Worm (Caenorhabditis elegans): ENCODE data around the gene C13A2.6.
A peak's percentile ranks its signal among the peaks of the same experiment; 100 is the strongest.

Gene C13A2.6

DNA sequence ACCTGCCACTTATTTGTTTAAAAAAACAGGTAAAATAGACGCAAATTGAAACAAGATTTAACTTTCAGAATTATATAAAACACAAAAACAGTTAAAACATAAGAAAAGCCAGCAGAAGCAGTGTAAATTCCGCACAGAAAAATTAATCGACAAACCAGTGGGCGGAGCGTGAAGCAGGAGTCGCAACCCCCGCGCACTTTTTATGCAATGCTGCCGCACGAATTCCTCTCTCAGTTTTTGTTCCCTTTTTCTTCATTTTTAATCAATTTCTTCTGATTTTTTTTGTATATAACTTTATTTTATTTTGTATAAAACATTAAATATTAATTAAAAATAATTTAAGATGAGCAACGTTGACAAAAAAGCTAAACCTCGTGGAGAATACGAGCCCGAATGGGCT, 38.7 kb upstream of the C13A2.6 start, which contains the start of the genes gei-6 and krr-1:
Gene gei-6 (minus strand): TSS at position 2 of the 400 bp plus-strand sequence.
Gene krr-1 (plus strand): TSS at position 344 of the 400 bp plus-strand sequence.
- no peak for TF ChIP-seq tra-4 (tag; optimal IDR thresholded peaks at IDR 0.05)
- peak; percentile 66 for TF ChIP-seq B0310.2 (tag; optimal IDR thresholded peaks at IDR 0.05)
- TF ChIP-seq ceh-36 (tag; optimal IDR thresholded peaks at IDR 0.05) = peak; percentile 87
- no peak for TF ChIP-seq ets-7 (tag; optimal IDR thresholded peaks at IDR 0.05)
- peak; percentile 22 for TF ChIP-seq aly-1 (tag; optimal IDR thresholded peaks at IDR 0.05)
- TF ChIP-seq hnd-1 (tag; optimal IDR thresholded peaks at IDR 0.05) = peak; percentile 70
- TF ChIP-seq scrt-1 (GFP tag; IDR thresholded peaks at IDR 0.05) = peak; percentile 85
- peak; percentile 84 for TF ChIP-seq flt-1 (GFP tag; IDR thresholded peaks at IDR 0.05)
- TF ChIP-seq hmbx-1 (tag; optimal IDR thresholded peaks at IDR 0.05) = peak; percentile 31
- no peak for TF ChIP-seq ama-1 (optimal IDR thresholded peaks at IDR 0.05)
- TF ChIP-seq sea-1 (GFP tag; conservative IDR thresholded peaks at IDR 0.05) = peak; percentile 90
- TF ChIP-seq F13C5.2 (tag; optimal IDR thresholded peaks at IDR 0.05) = peak; percentile 90
- TF ChIP-seq ceh-13 (GFP tag; optimal IDR thresholded peaks at IDR 0.05) = peak; percentile 73
- peak; percentile 90 for TF ChIP-seq pes-1 (GFP tag; IDR thresholded peaks at IDR 0.05)
- TF ChIP-seq hmg-4 (GFP tag; optimal IDR thresholded peaks at IDR 0.05) = peak; percentile 83
- TF ChIP-seq tbx-11 (GFP tag; IDR thresholded peaks at IDR 0.05) = peak; percentile 92
- peak; percentile 88 for TF ChIP-seq tbx-37 (GFP tag; conservative IDR thresholded peaks at IDR 0.05)

DNA sequence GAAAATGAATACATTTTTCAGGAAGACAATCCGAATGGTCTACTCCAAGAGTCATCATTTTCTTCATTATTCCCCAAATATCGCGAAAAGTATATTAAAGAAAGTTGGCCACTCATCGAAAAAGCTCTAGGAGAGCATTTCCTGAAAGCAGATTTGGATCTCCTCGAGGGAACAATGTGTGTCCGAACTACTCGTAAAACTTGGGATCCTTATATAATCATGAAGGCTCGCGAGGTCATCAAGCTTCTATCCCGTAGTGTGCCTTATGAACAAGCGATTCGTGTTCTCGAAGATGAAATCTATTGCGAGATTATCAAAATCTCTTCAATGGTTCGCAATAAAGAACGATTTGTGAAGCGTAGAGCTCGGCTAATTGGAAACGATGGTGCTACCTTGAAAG, 38.0 kb upstream of the C13A2.6 start:
- no peak for TF ChIP-seq ets-7 (tag; optimal IDR thresholded peaks at IDR 0.05)

DNA sequence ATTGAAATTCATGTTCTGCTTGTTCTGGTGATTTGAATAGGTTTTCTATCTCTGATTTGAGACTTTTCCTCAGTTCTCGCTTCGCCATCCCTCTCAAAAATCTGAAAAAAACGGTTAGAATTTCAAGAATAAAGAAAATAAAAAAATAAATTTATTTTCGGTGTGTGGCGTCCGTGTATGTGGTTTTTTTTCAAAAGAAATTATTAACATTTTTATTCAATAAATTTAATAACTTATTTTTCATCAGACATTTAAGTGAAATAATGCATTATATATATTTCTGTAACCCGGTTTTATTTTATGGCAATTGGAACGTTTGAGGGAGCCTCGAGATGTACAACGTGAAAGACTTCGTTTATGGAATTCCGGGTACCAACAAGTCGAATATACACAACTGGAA, 34.8 kb upstream of the C13A2.6 start, which contains the start of gene C05C8.5:
Gene C05C8.5 (minus strand): TSS at position 101 of the 400 bp plus-strand sequence.
- TF ChIP-seq pes-1 (GFP tag; IDR thresholded peaks at IDR 0.05) = no peak
- TF ChIP-seq sea-1 (GFP tag; conservative IDR thresholded peaks at IDR 0.05) = no peak
- no peak for TF ChIP-seq aly-1 (tag; optimal IDR thresholded peaks at IDR 0.05)
- no peak for TF ChIP-seq F13C5.2 (tag; optimal IDR thresholded peaks at IDR 0.05)
- TF ChIP-seq scrt-1 (GFP tag; IDR thresholded peaks at IDR 0.05) = no peak
- no peak for TF ChIP-seq hmg-4 (GFP tag; optimal IDR thresholded peaks at IDR 0.05)

DNA sequence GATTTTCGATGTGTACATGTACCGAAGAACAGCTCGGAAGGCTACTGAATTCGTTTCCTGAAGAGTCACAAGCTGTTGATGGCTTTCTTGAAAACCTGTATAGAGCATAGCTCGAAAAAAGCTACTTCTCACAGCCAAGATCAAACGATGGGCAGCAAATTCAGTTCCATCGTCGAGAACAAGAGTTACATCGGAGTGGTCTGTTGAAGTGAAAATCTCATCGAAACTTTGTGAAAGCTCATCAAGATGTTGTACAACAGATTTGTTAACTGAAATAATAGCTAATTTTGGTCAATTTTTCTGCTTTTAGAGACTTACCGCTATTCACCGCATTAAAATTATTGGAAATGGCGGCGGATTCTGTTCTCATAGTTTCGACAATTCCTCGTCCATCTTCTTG, 32.8 kb upstream of the C13A2.6 start:
- TF ChIP-seq F13C5.2 (tag; optimal IDR thresholded peaks at IDR 0.05) = no peak
- TF ChIP-seq hnd-1 (tag; optimal IDR thresholded peaks at IDR 0.05) = no peak
- TF ChIP-seq hmg-4 (GFP tag; optimal IDR thresholded peaks at IDR 0.05) = no peak
- TF ChIP-seq scrt-1 (GFP tag; IDR thresholded peaks at IDR 0.05) = no peak
- no peak for TF ChIP-seq B0310.2 (tag; optimal IDR thresholded peaks at IDR 0.05)
- TF ChIP-seq aly-1 (tag; optimal IDR thresholded peaks at IDR 0.05) = no peak
- TF ChIP-seq hmbx-1 (tag; optimal IDR thresholded peaks at IDR 0.05) = no peak
- TF ChIP-seq ets-7 (tag; optimal IDR thresholded peaks at IDR 0.05) = no peak
- TF ChIP-seq tra-4 (tag; optimal IDR thresholded peaks at IDR 0.05) = no peak
- no peak for TF ChIP-seq tbx-11 (GFP tag; IDR thresholded peaks at IDR 0.05)
- no peak for TF ChIP-seq ama-1 (optimal IDR thresholded peaks at IDR 0.05)
- TF ChIP-seq tbx-37 (GFP tag; conservative IDR thresholded peaks at IDR 0.05) = no peak
- no peak for TF ChIP-seq ceh-36 (tag; optimal IDR thresholded peaks at IDR 0.05)

DNA sequence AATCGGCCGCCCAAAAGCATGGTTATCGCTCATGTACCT, 32.6 kb upstream of the C13A2.6 start, which contains the start of gene hpo-9:
Gene hpo-9 (minus strand): TSS at position 37 of the 39 bp plus-strand sequence.
- TF ChIP-seq tbx-11 (GFP tag; IDR thresholded peaks at IDR 0.05) = no peak
- no peak for TF ChIP-seq hmbx-1 (tag; optimal IDR thresholded peaks at IDR 0.05)
- no peak for TF ChIP-seq pes-1 (GFP tag; IDR thresholded peaks at IDR 0.05)
- TF ChIP-seq hmg-4 (GFP tag; optimal IDR thresholded peaks at IDR 0.05) = no peak
- TF ChIP-seq flt-1 (GFP tag; IDR thresholded peaks at IDR 0.05) = no peak
- no peak for TF ChIP-seq ceh-36 (tag; optimal IDR thresholded peaks at IDR 0.05)
- TF ChIP-seq sea-1 (GFP tag; conservative IDR thresholded peaks at IDR 0.05) = no peak
- no peak for TF ChIP-seq tbx-37 (GFP tag; conservative IDR thresholded peaks at IDR 0.05)
- no peak for TF ChIP-seq ama-1 (optimal IDR thresholded peaks at IDR 0.05)
- no peak for TF ChIP-seq scrt-1 (GFP tag; IDR thresholded peaks at IDR 0.05)
- no peak for TF ChIP-seq hnd-1 (tag; optimal IDR thresholded peaks at IDR 0.05)
- TF ChIP-seq tra-4 (tag; optimal IDR thresholded peaks at IDR 0.05) = no peak
- no peak for TF ChIP-seq B0310.2 (tag; optimal IDR thresholded peaks at IDR 0.05)
- no peak for TF ChIP-seq ets-7 (tag; optimal IDR thresholded peaks at IDR 0.05)
- no peak for TF ChIP-seq aly-1 (tag; optimal IDR thresholded peaks at IDR 0.05)
- no peak for TF ChIP-seq ceh-13 (GFP tag; optimal IDR thresholded peaks at IDR 0.05)
- TF ChIP-seq F13C5.2 (tag; optimal IDR thresholded peaks at IDR 0.05) = no peak

DNA sequence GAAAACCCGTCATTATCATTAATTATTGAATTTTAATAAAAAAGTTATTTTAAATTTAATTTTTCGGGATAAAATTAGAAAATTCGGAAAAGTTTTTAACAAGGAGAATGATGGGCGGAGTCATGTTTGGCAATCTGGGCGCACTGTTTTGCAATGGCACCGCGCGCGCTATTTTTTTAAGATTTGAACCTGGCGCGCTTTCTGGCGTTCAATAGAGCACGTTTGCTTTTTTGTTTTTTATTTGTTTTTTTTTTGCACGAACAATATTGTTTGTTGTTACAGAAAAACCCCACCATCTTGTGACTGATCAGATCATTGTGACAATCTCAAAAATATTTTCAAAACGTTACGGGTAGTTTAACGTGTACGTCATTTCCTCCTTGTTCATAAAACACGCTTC, 32.4 kb upstream of the C13A2.6 start, which contains the start of gene hyls-1:
Gene hyls-1 (plus strand): TSS at position 249 of the 400 bp plus-strand sequence.
- TF ChIP-seq sea-1 (GFP tag; conservative IDR thresholded peaks at IDR 0.05) (no peak), hmg-4 (GFP tag; optimal IDR thresholded peaks at IDR 0.05) (peak; percentile 5), tbx-37 (GFP tag; conservative IDR thresholded peaks at IDR 0.05) (peak; percentile 41; the same call in 1 of the 2 replicates), F13C5.2 (tag; optimal IDR thresholded peaks at IDR 0.05) (peak; percentile 60)

DNA sequence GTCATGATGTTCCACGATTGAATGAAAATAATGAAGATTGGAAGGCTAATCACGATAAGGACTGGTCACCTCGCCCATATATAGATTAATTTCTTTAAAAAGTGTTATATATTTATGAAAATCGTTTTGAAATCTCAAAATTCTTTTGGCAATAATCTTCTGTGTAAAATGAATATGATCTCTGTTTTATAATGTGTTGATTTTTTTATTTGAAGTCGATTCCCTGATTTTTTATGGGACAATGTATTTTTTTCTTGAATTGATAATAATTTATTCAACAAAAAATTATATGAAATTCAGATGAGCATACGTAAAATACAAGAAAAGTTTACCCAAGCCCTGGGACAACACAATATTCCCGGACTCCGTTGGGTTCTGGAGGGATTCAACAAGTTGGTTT, 30.0 kb upstream of the C13A2.6 start, which contains the start of gene C05C8.1:
Gene C05C8.1 (plus strand): TSS at position 301 of the 400 bp plus-strand sequence.
- no peak for TF ChIP-seq pes-1 (GFP tag; IDR thresholded peaks at IDR 0.05)
- no peak for TF ChIP-seq hmg-4 (GFP tag; optimal IDR thresholded peaks at IDR 0.05)
- no peak for TF ChIP-seq ets-7 (tag; optimal IDR thresholded peaks at IDR 0.05)
- no peak for TF ChIP-seq F13C5.2 (tag; optimal IDR thresholded peaks at IDR 0.05)
- no peak for TF ChIP-seq tra-4 (tag; optimal IDR thresholded peaks at IDR 0.05)
- no peak for TF ChIP-seq B0310.2 (tag; optimal IDR thresholded peaks at IDR 0.05)
- TF ChIP-seq hnd-1 (tag; optimal IDR thresholded peaks at IDR 0.05) = no peak
- TF ChIP-seq hmbx-1 (tag; optimal IDR thresholded peaks at IDR 0.05) = no peak
- TF ChIP-seq tbx-37 (GFP tag; conservative IDR thresholded peaks at IDR 0.05) = no peak
- no peak for TF ChIP-seq tbx-11 (GFP tag; IDR thresholded peaks at IDR 0.05)
- TF ChIP-seq scrt-1 (GFP tag; IDR thresholded peaks at IDR 0.05) = no peak
- TF ChIP-seq sea-1 (GFP tag; conservative IDR thresholded peaks at IDR 0.05) = no peak
- no peak for TF ChIP-seq flt-1 (GFP tag; IDR thresholded peaks at IDR 0.05)
- TF ChIP-seq ama-1 (optimal IDR thresholded peaks at IDR 0.05) = no peak
- TF ChIP-seq aly-1 (tag; optimal IDR thresholded peaks at IDR 0.05) = no peak
- TF ChIP-seq ceh-36 (tag; optimal IDR thresholded peaks at IDR 0.05) = no peak
- no peak for TF ChIP-seq ceh-13 (GFP tag; optimal IDR thresholded peaks at IDR 0.05)

DNA sequence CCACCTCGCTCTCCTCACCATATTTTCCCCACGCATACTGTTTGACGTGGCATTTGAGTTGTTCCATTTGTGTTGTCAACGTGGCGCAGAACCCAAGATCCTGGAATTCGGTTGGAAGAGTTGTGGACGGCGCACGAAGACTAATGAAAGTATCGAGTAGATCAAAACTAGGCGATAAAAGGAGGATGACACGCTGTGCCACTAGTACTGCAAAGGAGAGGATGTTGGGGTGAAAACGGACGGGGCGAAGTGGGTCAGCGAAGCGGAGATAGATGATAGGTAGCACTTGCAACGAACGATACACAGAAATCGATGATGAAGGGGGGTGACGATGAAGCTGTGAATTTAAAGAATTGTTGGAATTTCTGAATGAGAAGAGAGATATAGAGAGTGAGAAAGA, 22.5 kb upstream of the C13A2.6 start, which contains the start of gene C05C8.7:
Gene C05C8.7 (minus strand): TSS at position 100 of the 400 bp plus-strand sequence.
- TF ChIP-seq tra-4 (tag; optimal IDR thresholded peaks at IDR 0.05) (no peak), ceh-36 (tag; optimal IDR thresholded peaks at IDR 0.05) (no peak)
